Worm (Caenorhabditis elegans) whole organism, late embryonic: ENCODE data around the gene W03B1.9.

Source experiments
- K09A11.1 ChIP-seq: sonication (generic microtip); optimal IDR thresholded peaks from 2 replicates; lab custom pipeline; 2017; ENCODE audit warnings: antibody characterized with exemption, mild to moderate bottlenecking, missing genetic modification characterization, missing compliant biosample characterization; ENCODE audit not compliant: insufficient read depth
- Y22D7AL.16 ChIP-seq: sonication (generic microtip); optimal IDR thresholded peaks from 2 replicates; lab custom pipeline; 2016; ENCODE audit warnings: missing genetic modification characterization, missing compliant biosample characterization
- ceh-31 ChIP-seq: sonication (generic microtip); optimal IDR thresholded peaks from 2 replicates; lab custom pipeline; 2016; ENCODE audit warnings: missing genetic modification characterization, missing compliant biosample characterization
- ceh-48 ChIP-seq: sonication (generic microtip); optimal IDR thresholded peaks from 2 replicates; lab custom pipeline; 2016; ENCODE audit warnings: missing genetic modification characterization, inconsistent platforms, missing compliant biosample characterization
- dve-1 ChIP-seq: sonication (generic microtip); optimal IDR thresholded peaks from 2 replicates; lab custom pipeline; 2017; ENCODE audit warnings: antibody characterized with exemption, mild to moderate bottlenecking, missing genetic modification characterization, missing compliant biosample characterization
- elt-2 ChIP-seq: sonication (generic microtip); optimal IDR thresholded peaks from 2 replicates; lab custom pipeline; 2016; ENCODE audit warnings: missing genetic modification reagents, missing genetic modification characterization, missing compliant biosample characterization
- ets-4 ChIP-seq: sonication (generic microtip); optimal IDR thresholded peaks from 2 replicates; lab custom pipeline; 2016; ENCODE audit warnings: missing genetic modification characterization, missing compliant biosample characterization
- mec-3 ChIP-seq: sonication (generic microtip); optimal IDR thresholded peaks from 2 replicates; lab custom pipeline; 2016; ENCODE audit warnings: borderline replicate concordance, missing genetic modification characterization, missing compliant biosample characterization
- odd-2 ChIP-seq: sonication (generic microtip); optimal IDR thresholded peaks from 2 replicates; lab custom pipeline; 2017; ENCODE audit warnings: antibody characterized with exemption, mild to moderate bottlenecking, missing genetic modification characterization, missing compliant biosample characterization
- pag-3 ChIP-seq: sonication (generic microtip); optimal IDR thresholded peaks from 2 replicates; lab custom pipeline; 2016; ENCODE audit warnings: missing compliant biosample characterization, missing genetic modification characterization, borderline replicate concordance
- sox-4 ChIP-seq: sonication (generic microtip); optimal IDR thresholded peaks from 2 replicates; lab custom pipeline; 2017; ENCODE audit warnings: mild to moderate bottlenecking, missing genetic modification characterization, inconsistent platforms, missing compliant biosample characterization
- tbx-7 ChIP-seq: sonication (generic microtip); optimal IDR thresholded peaks from 2 replicates; lab custom pipeline; 2016; ENCODE audit warnings: missing genotype, missing genetic modification characterization, missing compliant biosample characterization
- ztf-16 ChIP-seq: sonication (generic microtip); optimal IDR thresholded peaks from 2 replicates; lab custom pipeline; 2017; ENCODE audit warnings: missing genetic modification characterization, missing compliant biosample characterization

ce11 chrIV:4336139-4336851, 20.5 kb downstream of the W03B1.9 start, which contains the start of the genes W03B1.3 and oac-51:
- TF ChIP-seq sox-4 (tag; lab: Kevin White, UChicago): no peak
- TF ChIP-seq pag-3 (tag; lab: Kevin White, UChicago): no peak
- TF ChIP-seq tbx-7 (tag; lab: Kevin White, UChicago): no peak
- TF ChIP-seq Y22D7AL.16: no peak
- no peak for TF ChIP-seq ztf-16 (tag; lab: Kevin White, UChicago)
- TF ChIP-seq mec-3: no peak
- no peak for TF ChIP-seq K09A11.1 (tag; lab: Kevin White, UChicago)
- no peak for TF ChIP-seq dve-1 (tag; lab: Kevin White, UChicago)
- TF ChIP-seq odd-2 (tag; lab: Kevin White, UChicago): no peak
- TF ChIP-seq ceh-48 (tag; lab: Kevin White, UChicago): no peak
- no peak for TF ChIP-seq elt-2 (tag; lab: Kevin White, UChicago)
- TF ChIP-seq ceh-31: no peak
- no peak for TF ChIP-seq ets-4 (tag; lab: Kevin White, UChicago)
